Worm (Caenorhabditis elegans): Measurements from ENCODE around the gene cytb-5.1.

Gene cytb-5.1

DNA sequence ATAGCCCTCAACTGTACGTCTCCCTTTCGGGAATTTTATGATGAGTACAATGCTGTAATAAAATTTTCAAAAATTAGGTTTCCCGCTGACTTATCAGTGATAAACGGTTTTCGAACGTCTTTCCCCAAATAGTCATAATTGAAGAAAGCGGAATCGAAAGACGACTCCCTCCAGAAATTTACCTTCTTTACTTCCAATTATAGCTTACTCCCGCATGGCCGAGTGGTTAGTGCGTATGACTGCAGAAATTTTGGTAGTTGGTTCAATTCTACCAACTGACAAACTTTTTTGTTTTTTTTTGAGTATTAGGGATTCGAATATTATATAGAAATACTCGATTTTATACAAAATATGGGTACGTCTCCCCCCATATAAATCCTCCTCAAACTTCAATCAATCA lies 28.6 kb upstream of the cytb-5.1 start (continued):
- TF ChIP-seq nhr-42 (GFP tag; IDR thresholded peaks at IDR 0.05) (peak; percentile 38; the same call in 1 of the 2 replicates), mxl-2 (GFP tag; conservative IDR thresholded peaks at IDR 0.05) (0 out of 2 replicates have a peak, but pooled peaks have one; percentile 48)

DNA sequence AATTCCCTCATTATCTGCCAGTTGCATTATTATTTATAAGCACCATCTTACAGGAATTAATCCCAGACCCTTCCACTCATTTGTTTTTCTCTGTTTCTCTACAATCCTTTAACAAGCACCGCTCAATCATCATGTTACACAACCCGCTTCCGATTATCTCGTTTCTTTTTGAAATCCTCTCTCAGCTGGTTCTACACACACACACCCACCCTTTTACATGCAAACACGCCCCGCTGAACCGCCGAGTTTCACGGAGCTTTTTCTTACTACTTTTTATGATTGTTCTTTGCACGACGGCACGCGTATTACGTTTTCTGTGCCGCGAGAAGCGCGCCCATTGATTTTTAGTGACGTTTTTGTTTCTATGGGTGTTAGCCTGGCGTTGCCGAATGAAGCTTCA lies 28.0 kb upstream of the cytb-5.1 start:
- TF ChIP-seq dve-1 (tag; optimal IDR thresholded peaks at IDR 0.05; ENCODE audit: insufficient read depth), result peak; percentile 2
- TF ChIP-seq nhr-77 (tag; optimal IDR thresholded peaks at IDR 0.05), result peak; percentile 4
- no peak for TF ChIP-seq D1046.2 (GFP tag; IDR thresholded peaks at IDR 0.05)
- no peak for TF ChIP-seq nhr-48 (tag; optimal IDR thresholded peaks at IDR 0.05)
- no peak for TF ChIP-seq snpc-4 (tag; optimal IDR thresholded peaks at IDR 0.05)
- TF ChIP-seq nhr-28 (tag; optimal IDR thresholded peaks at IDR 0.05), result peak; percentile 30
- TF ChIP-seq cey-2 (tag; optimal IDR thresholded peaks at IDR 0.05; ENCODE audit: borderline replicate concordance, insufficient read depth), result no peak
- 0 out of 2 replicates have a peak, but pooled peaks have one; percentile 6 for TF ChIP-seq dmd-6 (GFP tag; IDR thresholded peaks at IDR 0.05)
- TF ChIP-seq daf-12 (tag; optimal IDR thresholded peaks at IDR 0.05), result no peak
- no peak for TF ChIP-seq ctbp-1 (GFP tag; IDR thresholded peaks at IDR 0.05)
- no peak for TF ChIP-seq ces-1 (GFP tag; optimal IDR thresholded peaks at IDR 0.05)
- TF ChIP-seq attf-4 (tag; optimal IDR thresholded peaks at IDR 0.05), result no peak
- TF ChIP-seq fos-1 (tag; optimal IDR thresholded peaks at IDR 0.05), result no peak
- no peak for TF ChIP-seq R02D3.7 (tag; optimal IDR thresholded peaks at IDR 0.05)
- TF ChIP-seq F44E2.7 (GFP tag; IDR thresholded peaks at IDR 0.05), result no peak
- no peak for TF ChIP-seq lir-3 (tag; optimal IDR thresholded peaks at IDR 0.05)
- TF ChIP-seq nhr-237 (tag; optimal IDR thresholded peaks at IDR 0.05), result no peak
- no peak for TF ChIP-seq dpl-1 (GFP tag; optimal IDR thresholded peaks at IDR 0.05)
- TF ChIP-seq daf-16 (GFP tag; optimal IDR thresholded peaks at IDR 0.05), result no peak
- TF ChIP-seq daf-16 (tag; optimal IDR thresholded peaks at IDR 0.05), result peak; percentile 45
- TF ChIP-seq hmg-1.1 (GFP tag; IDR thresholded peaks at IDR 0.05), result peak; percentile 49
- TF ChIP-seq Y48G9A.11 (GFP tag; IDR thresholded peaks at IDR 0.05), result no peak
- peak; percentile 48 for TF ChIP-seq mes-2 (tag; optimal IDR thresholded peaks at IDR 0.05; ENCODE audit: poor library complexity, severe bottlenecking)
- TF ChIP-seq skn-1 (tag; optimal IDR thresholded peaks at IDR 0.05), result no peak
- no peak for TF ChIP-seq Y75B8A.6 (GFP tag; IDR thresholded peaks at IDR 0.05)
- TF ChIP-seq mdl-1 (tag; optimal IDR thresholded peaks at IDR 0.05), result peak in 1 of 2 experiments; percentile 25
- no peak for TF ChIP-seq vab-7 (GFP tag; IDR thresholded peaks at IDR 0.05)
- TF ChIP-seq hif-1 (tag; optimal IDR thresholded peaks at IDR 0.05), result peak in 1 of 2 experiments; percentile 54
- no peak for TF ChIP-seq lin-1 (GFP tag; IDR thresholded peaks at IDR 0.05)
- TF ChIP-seq pha-4 (GFP tag; IDR thresholded peaks at IDR 0.05), result no peak
- TF ChIP-seq pha-4 (tag; optimal IDR thresholded peaks at IDR 0.05), result no peak
- TF ChIP-seq fkh-10 (GFP tag; optimal IDR thresholded peaks at IDR 0.05), result no peak
- no peak for TF ChIP-seq unc-130 (GFP tag; optimal IDR thresholded peaks at IDR 0.05)
- peak; percentile 64 for TF ChIP-seq hlh-30 (tag; optimal IDR thresholded peaks at IDR 0.05; ENCODE audit: insufficient read depth)
- no peak for TF ChIP-seq nhr-6 (tag; optimal IDR thresholded peaks at IDR 0.05)
- no peak for TF ChIP-seq T26A8.4 (GFP tag; IDR thresholded peaks at IDR 0.05)
- no peak for TF ChIP-seq aly-2 (tag; optimal IDR thresholded peaks at IDR 0.05)
- no peak for TF ChIP-seq F26F4.8 (GFP tag; conservative IDR thresholded peaks at IDR 0.05)
- peak; percentile 42 for TF ChIP-seq rbr-2 (tag; optimal IDR thresholded peaks at IDR 0.05)
- peak; percentile 44 for TF ChIP-seq mep-1 (tag; optimal IDR thresholded peaks at IDR 0.05)
- peak; percentile 28 for TF ChIP-seq nhr-11 (tag; optimal IDR thresholded peaks at IDR 0.05)
- no peak for TF ChIP-seq nhr-42 (GFP tag; IDR thresholded peaks at IDR 0.05)
- no peak for TF ChIP-seq ama-1 (optimal IDR thresholded peaks at IDR 0.05)
- TF ChIP-seq aha-1 (tag), result no peak
- TF ChIP-seq ceh-32 (tag; optimal IDR thresholded peaks at IDR 0.05; ENCODE audit: poor library complexity), result no peak
- TF ChIP-seq nhr-41 (GFP tag; IDR thresholded peaks at IDR 0.05), result no peak
- no peak for TF ChIP-seq F49E8.2 (tag; optimal IDR thresholded peaks at IDR 0.05; ENCODE audit: borderline replicate concordance)
- no peak for TF ChIP-seq ZK546.5 (tag; optimal IDR thresholded peaks at IDR 0.05)
- no peak for TF ChIP-seq egl-43 (GFP tag; IDR thresholded peaks at IDR 0.05)

All from whole organism, L4 larva.